Fruit fly (Drosophila melanogaster): ENCODE results near the gene NijA.

The NijA gene

dm6 chr3L:10741120-10741519 is 44.4 kb upstream of the NijA start (continued):
- TF ChIP-seq Asciz (GFP tag; optimal IDR thresholded peaks at IDR 0.05): peak; percentile 62
- TF ChIP-seq ken (GFP tag; IDR thresholded peaks at IDR 0.05): 0 out of 3 replicates have a peak, but pooled peaks have one; percentile 41
- no peak for TF ChIP-seq cg (GFP tag; optimal IDR thresholded peaks at IDR 0.05)
- TF ChIP-seq CG15601 (tag; optimal IDR thresholded peaks at IDR 0.05): peak; percentile 26
- TF ChIP-seq Xbp1 (GFP tag; optimal IDR thresholded peaks at IDR 0.05): no peak
- peak; percentile 74; the same call in 2 of the 3 replicates for TF ChIP-seq so (GFP tag; IDR thresholded peaks at IDR 0.05)
- peak; percentile 6 for TF ChIP-seq dmrt99B (tag; optimal IDR thresholded peaks at IDR 0.05)
- TF ChIP-seq CG9437 (GFP tag; optimal IDR thresholded peaks at IDR 0.05): no peak
- TF ChIP-seq CG12391 (tag; optimal IDR thresholded peaks at IDR 0.05): no peak
- peak; percentile 52; the same call in 1 of the 2 replicates for TF ChIP-seq CG7372 (GFP tag; IDR thresholded peaks at IDR 0.05)
- TF ChIP-seq CG10147 (GFP tag; optimal IDR thresholded peaks at IDR 0.05): no peak
- TF ChIP-seq CG7357 (GFP tag; IDR thresholded peaks at IDR 0.05): 0 out of 3 replicates have a peak, but pooled peaks have one; percentile 14
- TF ChIP-seq CG4328 (GFP tag; optimal IDR thresholded peaks at IDR 0.05): no peak
- no peak for TF ChIP-seq trem (tag; optimal IDR thresholded peaks at IDR 0.05)
- TF ChIP-seq kah (GFP tag; optimal IDR thresholded peaks at IDR 0.05): no peak
- TF ChIP-seq bsh (GFP tag; optimal IDR thresholded peaks at IDR 0.05): peak in 1 of 2 experiments; percentile 26
- TF ChIP-seq YL-1 (GFP tag; optimal IDR thresholded peaks at IDR 0.05): no peak
- peak; percentile 7 for TF ChIP-seq CG10209 (GFP tag; optimal IDR thresholded peaks at IDR 0.05)
- peak; percentile 23; the same call in 1 of the 2 replicates for TF ChIP-seq ara (GFP tag; IDR thresholded peaks at IDR 0.05)
- TF ChIP-seq Dref (GFP tag; IDR thresholded peaks at IDR 0.05): no peak
- TF ChIP-seq CG5953 (GFP tag; IDR thresholded peaks at IDR 0.05): peak; percentile 71; the same call in 1 of the 2 replicates
- no peak for TF ChIP-seq CG10431 (GFP tag; optimal IDR thresholded peaks at IDR 0.05)
- TF ChIP-seq Side (GFP tag; optimal IDR thresholded peaks at IDR 0.05): no peak
- peak; percentile 34; the same call in 1 of the 2 replicates for TF ChIP-seq CG17328 (GFP tag; IDR thresholded peaks at IDR 0.05)
- no peak for TF ChIP-seq jing (GFP tag; optimal IDR thresholded peaks at IDR 0.05)
- no peak for TF ChIP-seq CG6854 (GFP tag; optimal IDR thresholded peaks at IDR 0.05)
- TF ChIP-seq vvl (GFP tag; IDR thresholded peaks at IDR 0.05): 0 out of 2 replicates have a peak, but pooled peaks have one; percentile 14
- no peak for TF ChIP-seq CG8290 (GFP tag; optimal IDR thresholded peaks at IDR 0.05)
- TF ChIP-seq CG8290 (tag; optimal IDR thresholded peaks at IDR 0.05): peak in 1 of 2 experiments; percentile 24
- TF ChIP-seq crol (GFP tag; IDR thresholded peaks at IDR 0.05): peak; percentile 60
- no peak for TF ChIP-seq CG13775 (GFP tag; optimal IDR thresholded peaks at IDR 0.05)
- TF ChIP-seq CG11560 (tag; IDR thresholded peaks at IDR 0.05): no peak
- TF ChIP-seq nau (GFP tag; optimal IDR thresholded peaks at IDR 0.05): peak; percentile 41
- peak; percentile 3 for TF ChIP-seq CG6813 (GFP tag; optimal IDR thresholded peaks at IDR 0.05)
- TF ChIP-seq lov (optimal IDR thresholded peaks at IDR 0.05): no peak
- 0 out of 3 replicates have a peak, but pooled peaks have one; percentile 30 for TF ChIP-seq lov (GFP tag; IDR thresholded peaks at IDR 0.05)
- peak; percentile 7 for TF ChIP-seq CG8944 (GFP tag; optimal IDR thresholded peaks at IDR 0.05)
- no peak for TF ChIP-seq CG34224 (GFP tag; IDR thresholded peaks at IDR 0.05; ENCODE audit: partially characterized antibody)
- TF ChIP-seq ranshi (GFP tag; IDR thresholded peaks at IDR 0.05): peak; percentile 4; the same call in 1 of the 2 replicates
- no peak for TF ChIP-seq Sox100B (GFP tag; optimal IDR thresholded peaks at IDR 0.05)
- TF ChIP-seq Vsx1 (GFP tag; optimal IDR thresholded peaks at IDR 0.05): no peak
- peak; percentile 27 for TF ChIP-seq CG12071 (GFP tag; optimal IDR thresholded peaks at IDR 0.05)
- 0 out of 2 replicates have a peak, but pooled peaks have one; percentile 17 for TF ChIP-seq chm (GFP tag; IDR thresholded peaks at IDR 0.05)
- TF ChIP-seq Ravus (GFP tag; IDR thresholded peaks at IDR 0.05): no peak
- no peak for TF ChIP-seq HLH54F (GFP tag; optimal IDR thresholded peaks at IDR 0.05)
- no peak for TF ChIP-seq CG16815 (GFP tag; optimal IDR thresholded peaks at IDR 0.05)
- no peak for TF ChIP-seq Ada2b (GFP tag; IDR thresholded peaks at IDR 0.05)
- peak; percentile 68 for TF ChIP-seq Med (GFP tag)
- TF ChIP-seq CG10274 (GFP tag; optimal IDR thresholded peaks at IDR 0.05): no peak
- no peak for TF ChIP-seq pum (GFP tag; optimal IDR thresholded peaks at IDR 0.05)
- peak; percentile 72 for TF ChIP-seq Ets65A (GFP tag)
